Fruit fly (Drosophila melanogaster): ENCODE results near the gene Hsp26.

Gene Hsp26

DNA sequence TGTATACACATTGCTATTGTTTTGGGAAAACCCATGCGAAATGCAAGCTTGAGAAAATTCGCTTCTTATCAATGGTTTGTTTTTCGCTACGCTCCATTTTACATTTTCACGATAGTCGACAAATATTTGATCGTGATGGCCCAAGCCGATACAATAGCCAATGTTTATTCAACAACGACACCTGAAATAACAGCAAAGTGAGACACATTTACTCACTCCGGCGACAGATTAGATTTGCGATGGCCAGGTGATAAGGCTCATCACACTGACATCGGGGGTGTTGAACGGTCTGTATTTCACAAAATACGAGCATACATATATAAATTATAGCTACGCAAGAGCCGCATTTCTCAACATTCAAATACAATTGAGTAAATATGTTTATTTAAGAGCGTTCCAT is 19.9 kb upstream of the Hsp26 start (continued):
- TF ChIP-seq CG9817 (tag; optimal IDR thresholded peaks at IDR 0.05) (peak; percentile 35), toy (GFP tag; IDR thresholded peaks at IDR 0.05) (peak; percentile 49; the same call in 1 of the 2 replicates), sc (optimal IDR thresholded peaks at IDR 0.05) (no peak), sc (GFP tag; optimal IDR thresholded peaks at IDR 0.05) (peak; percentile 28), sr (GFP tag; IDR thresholded peaks at IDR 0.05) (0 out of 3 replicates have a peak, but pooled peaks have one; percentile 47), Trl (optimal IDR thresholded peaks at IDR 0.05) (no peak), Trl (GFP tag; optimal IDR thresholded peaks at IDR 0.05) (peak; percentile 70), CG2712 (tag; optimal IDR thresholded peaks at IDR 0.05) (peak; percentile 47)

DNA sequence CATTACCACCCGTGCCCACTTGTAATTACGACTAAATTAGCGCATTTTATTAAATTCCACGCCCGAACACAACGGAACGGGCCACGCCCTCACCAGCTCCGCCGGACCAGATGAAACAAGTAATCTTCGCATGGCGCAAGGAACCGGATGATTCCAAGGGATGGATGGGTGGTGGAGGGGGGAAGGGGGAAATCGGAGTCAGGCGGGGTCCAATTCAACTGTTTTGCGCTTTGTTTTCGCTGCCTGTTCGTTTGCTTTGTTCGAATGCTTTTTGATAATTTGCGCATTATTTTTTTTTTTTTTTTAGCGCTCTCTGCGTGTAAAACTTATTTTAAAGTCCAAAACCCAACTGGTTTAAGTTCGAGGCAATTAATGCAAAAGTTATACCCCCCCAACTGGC is 19.5 kb upstream of the Hsp26 start:
- TF ChIP-seq scrt (GFP tag; optimal IDR thresholded peaks at IDR 0.05) (no peak), Oli (tag; optimal IDR thresholded peaks at IDR 0.05) (no peak), Kr (GFP tag; optimal IDR thresholded peaks at IDR 0.05) (no peak), B-H2 (GFP tag; optimal IDR thresholded peaks at IDR 0.05) (no peak), CG4360 (GFP tag; IDR thresholded peaks at IDR 0.05) (no peak), crol (GFP tag; IDR thresholded peaks at IDR 0.05) (peak; percentile 67), CG8290 (GFP tag; optimal IDR thresholded peaks at IDR 0.05) (no peak), CG8290 (tag; optimal IDR thresholded peaks at IDR 0.05) (peak in 1 of 2 experiments; percentile 21), vnd (GFP tag; IDR thresholded peaks at IDR 0.05; ENCODE audit: partially characterized antibody) (0 out of 3 replicates have a peak, but pooled peaks have one; percentile 10), HLH54F (GFP tag; optimal IDR thresholded peaks at IDR 0.05) (no peak), chinmo (GFP tag; IDR thresholded peaks at IDR 0.05; ENCODE audit: partially characterized antibody) (peak; percentile 75; the same call in 1 of the 4 replicates), cas (GFP tag; IDR thresholded peaks at IDR 0.05) (no peak), amos (GFP tag; IDR thresholded peaks at IDR 0.05; ENCODE audit: partially characterized antibody) (no peak), grau (tag; optimal IDR thresholded peaks at IDR 0.05) (no peak), insv (GFP tag; optimal IDR thresholded peaks at IDR 0.05) (no peak), onecut (GFP tag; IDR thresholded peaks at IDR 0.05) (no peak)

DNA sequence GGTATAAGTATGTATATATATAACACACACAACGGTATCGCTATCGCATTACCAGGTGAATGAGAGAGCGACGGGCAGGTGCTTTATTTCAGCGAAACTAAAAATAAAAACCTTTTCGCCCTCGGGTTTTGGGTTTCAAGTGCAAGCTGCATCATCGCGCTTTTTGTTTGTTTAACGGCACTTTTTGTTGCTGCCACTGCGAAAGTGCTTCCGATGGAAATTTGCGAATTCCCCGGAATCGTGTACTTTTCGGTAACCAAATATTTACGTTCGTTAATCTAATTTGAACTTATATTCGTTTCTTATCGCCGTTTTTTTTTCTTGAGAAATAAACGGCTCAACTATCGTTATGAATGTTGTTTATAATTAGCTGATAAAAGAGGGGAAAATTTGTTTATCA is 18.8 kb upstream of the Hsp26 start:
- no peak for TF ChIP-seq MTF-1 (GFP tag; optimal IDR thresholded peaks at IDR 0.05; ENCODE audit: borderline replicate concordance)
- TF ChIP-seq exex (tag; optimal IDR thresholded peaks at IDR 0.05): peak; percentile 82
- no peak for TF ChIP-seq Doc3 (GFP tag; IDR thresholded peaks at IDR 0.05; ENCODE audit: partially characterized antibody)
- TF ChIP-seq prd (optimal IDR thresholded peaks at IDR 0.05): no peak
- no peak for TF ChIP-seq prd (GFP tag; IDR thresholded peaks at IDR 0.05)
- TF ChIP-seq CG34376 (GFP tag; optimal IDR thresholded peaks at IDR 0.05): peak; percentile 18
- TF ChIP-seq CG18619 (GFP tag; optimal IDR thresholded peaks at IDR 0.05): no peak
- TF ChIP-seq Vsx1 (GFP tag; optimal IDR thresholded peaks at IDR 0.05): peak; percentile 38
- TF ChIP-seq nerfin-1 (tag; optimal IDR thresholded peaks at IDR 0.05): no peak

DNA sequence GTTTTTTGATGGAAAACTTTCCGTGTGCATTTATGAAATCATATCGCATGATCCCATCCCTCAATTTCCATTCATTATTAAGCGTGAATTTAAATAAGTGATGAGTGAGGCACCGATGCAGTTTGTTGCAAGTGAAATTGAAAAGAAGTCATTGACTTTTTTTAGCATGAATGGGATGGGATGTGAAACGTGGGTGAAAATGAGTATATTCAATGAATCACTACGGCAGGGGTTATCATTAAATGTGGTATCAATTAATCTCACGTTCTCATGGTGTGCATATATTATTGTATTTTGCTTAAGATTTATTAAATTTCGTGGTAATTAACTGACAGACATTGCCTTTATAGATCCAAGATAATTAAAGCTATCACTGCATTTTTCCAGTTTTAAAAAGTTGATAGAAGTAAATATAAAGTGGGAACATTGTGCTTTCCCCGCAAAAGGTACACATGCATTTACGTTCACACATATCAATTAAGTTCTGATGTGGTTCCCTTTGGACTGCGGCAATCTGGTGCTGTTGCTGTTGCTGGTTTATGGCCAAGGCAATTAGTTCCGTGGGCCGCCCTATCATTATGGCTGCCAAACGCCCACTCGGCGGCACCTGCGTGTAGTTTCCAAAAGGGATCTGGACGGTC is 14.2 kb upstream of the Hsp26 start:
- TF ChIP-seq tna (GFP tag; IDR thresholded peaks at IDR 0.05; ENCODE audit: partially characterized antibody): no peak
- TF ChIP-seq exex (tag; optimal IDR thresholded peaks at IDR 0.05): peak; percentile 19
- peak; percentile 62 for TF ChIP-seq sens (GFP tag)
